Fruit fly (Drosophila melanogaster) whole organism, wandering third instar larva: ENCODE measurements around the gene His2Av.

Source experiments
- Hr78 ChIP-seq: fragments of >200 bp; optimal IDR thresholded peaks from 2 replicates; lab custom pipeline; 2017; ENCODE audit warnings: missing biosample characterization, missing genetic modification characterization
- Myc ChIP-seq: fragments of >200 bp; optimal IDR thresholded peaks from 2 replicates; lab custom pipeline; 2017
- OdsH ChIP-seq: fragments of 200-800 bp; sonication (Bioruptor generic); optimal IDR thresholded peaks from 2 replicates; lab custom pipeline; 2016; ENCODE audit warnings: missing biosample characterization, mild to moderate bottlenecking, missing genetic modification characterization
- Vsx2 ChIP-seq: fragments of 200-300, 225-300 bp; sonication (Bioruptor generic); optimal IDR thresholded peaks from 2 replicates; lab custom pipeline; 2018; ENCODE audit warnings: missing biosample characterization, missing genetic modification characterization; ENCODE audit not compliant: partially characterized antibody
- br ChIP-seq: fragments of 200-800 bp; sonication (Bioruptor generic); optimal IDR thresholded peaks from 2 replicates; lab custom pipeline; 2016; ENCODE audit warnings: missing biosample characterization, missing genetic modification characterization
- fru ChIP-seq: fragments of 200-800 bp; sonication (Bioruptor generic); optimal IDR thresholded peaks from 3 replicates; lab custom pipeline; 2016; ENCODE audit warnings: missing biosample characterization, mild to moderate bottlenecking, missing genetic modification characterization
- lola ChIP-seq: fragments of >200 bp; optimal IDR thresholded peaks from 2 replicates; lab custom pipeline; 2017; ENCODE audit warnings: missing biosample characterization, missing genetic modification characterization
- woc ChIP-seq: sonication (Bioruptor generic); optimal IDR thresholded peaks from 2 replicates; lab custom pipeline; 2016; ENCODE audit warnings: missing biosample characterization, mild to moderate bottlenecking, missing genetic modification characterization

- TF ChIP-seq lola (GFP tag; lab: Kevin White, UChicago) (no peak), br (GFP tag; lab: Kevin White, UChicago) (no peak), fru (no peak), Vsx2 (GFP tag; lab: Kevin White, UChicago) (no peak), Hr78 (GFP tag; lab: Kevin White, UChicago) (no peak), OdsH (GFP tag; lab: Kevin White, UChicago) (no peak), woc (no peak), Myc (no peak)
These were observed 23.4 kb downstream of the His2Av start for dm6 chr3R:26890088-26890487.
